Fruit fly (Drosophila melanogaster): ENCODE data around the gene dysf.

DNA sequence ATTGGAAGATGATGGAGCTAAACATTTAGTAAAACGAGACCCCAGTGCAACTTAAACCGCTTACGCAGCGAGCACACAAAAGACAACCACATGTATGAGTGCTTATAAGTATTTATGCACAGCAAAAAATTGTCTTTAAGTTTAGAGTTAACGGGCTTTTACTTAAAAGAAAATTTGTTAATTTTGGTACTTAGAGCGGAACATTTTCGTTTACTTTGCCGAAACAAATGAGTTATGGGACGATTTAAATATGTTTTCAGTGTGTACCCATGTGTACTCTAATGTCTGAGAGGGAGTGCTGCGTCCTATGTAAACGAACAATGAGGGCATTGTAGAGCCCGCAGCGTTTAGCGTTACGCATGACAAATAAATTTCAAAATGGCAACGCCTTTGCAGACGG, 23.3 kb upstream of the dysf start:
- TF ChIP-seq spab (GFP tag; optimal IDR thresholded peaks at IDR 0.05) (no peak), CG6808 (GFP tag; optimal IDR thresholded peaks at IDR 0.05) (no peak), net (GFP tag; optimal IDR thresholded peaks at IDR 0.05) (peak; percentile 62), Hr39 (GFP tag; optimal IDR thresholded peaks at IDR 0.05) (peak; percentile 56), CG15336 (GFP tag; IDR thresholded peaks at IDR 0.05) (peak; percentile 80), dsx (GFP tag; optimal IDR thresholded peaks at IDR 0.05; ENCODE audit: poor library complexity, severe bottlenecking) (no peak), eg (GFP tag; IDR thresholded peaks at IDR 0.05) (peak; percentile 68; the same call in 2 of the 3 replicates), Gug (GFP tag; IDR thresholded peaks at IDR 0.05) (no peak), cyc (GFP tag; optimal IDR thresholded peaks at IDR 0.05) (peak; percentile 40), CG4318 (GFP tag; optimal IDR thresholded peaks at IDR 0.05) (peak; percentile 61), CG6792 (GFP tag; optimal IDR thresholded peaks at IDR 0.05) (peak; percentile 51), Eip78C (GFP tag) (peak; percentile 35), CG3919 (GFP tag; optimal IDR thresholded peaks at IDR 0.05) (peak; percentile 40), Ets21C (GFP tag; optimal IDR thresholded peaks at IDR 0.05) (peak; percentile 20)
